Fruit fly (Drosophila melanogaster) whole organism, embryonic: ENCODE results near the gene wapl.

Experiments
- Antp ChIP-seq: fragments of 200-800 bp; sonication (Bioruptor generic); optimal IDR thresholded peaks from 3 replicates; lab custom pipeline; 2016; ENCODE audit warnings: missing biosample characterization, missing genetic modification characterization
- Blimp-1 ChIP-seq: fragments of 200-800 bp; sonication (Bioruptor generic); optimal IDR thresholded peaks from 3 replicates; lab custom pipeline; 2018; ENCODE audit warnings: missing biosample characterization, missing genetic modification characterization, mild to moderate bottlenecking, moderate library complexity, missing genetic modification reagents
- CG11695 ChIP-seq: fragments of 200-800 bp; sonication (Bioruptor generic); IDR thresholded peaks from 3 replicates; pipeline ENCODE4 v1.3.6; 2022; ENCODE audit warnings: missing biosample characterization, missing genetic modification characterization
- CG11696 ChIP-seq: fragments of 200-800 bp; sonication (Bioruptor generic); IDR thresholded peaks from 2 replicates; pipeline ENCODE4 v1.3.6; 2022; ENCODE audit warnings: missing biosample characterization, missing genetic modification characterization
- CG12219 ChIP-seq: fragments of 200-800 bp; sonication (Bioruptor generic); optimal IDR thresholded peaks from 3 replicates; lab custom pipeline; 2018; ENCODE audit warnings: missing biosample characterization, mild to moderate bottlenecking, missing genetic modification characterization
- CG12744 ChIP-seq: fragments of 200-800 bp; sonication (Bioruptor generic); optimal IDR thresholded peaks from 2 replicates; lab custom pipeline; 2016; ENCODE audit warnings: missing biosample characterization, missing genetic modification characterization
- CG12769 ChIP-seq: fragments of 200-800 bp; sonication (Bioruptor generic); optimal IDR thresholded peaks from 2 replicates; lab custom pipeline; 2019; ENCODE audit warnings: missing biosample characterization, mild to moderate bottlenecking, missing genetic modification characterization, moderate library complexity
- CG12942 ChIP-seq: fragments of 200-800 bp; sonication (Bioruptor generic); optimal IDR thresholded peaks from 3 replicates; lab custom pipeline; 2016; ENCODE audit warnings: missing biosample characterization, missing genetic modification characterization
- CG13624 ChIP-seq: fragments of 200-800 bp; sonication (Bioruptor generic); optimal IDR thresholded peaks from 2 replicates; lab custom pipeline; 2016; ENCODE audit warnings: missing biosample characterization, missing genetic modification characterization
- CG15073 ChIP-seq: fragments of 200-800 bp; sonication (Bioruptor generic); optimal IDR thresholded peaks from 2 replicates; lab custom pipeline; 2016; ENCODE audit warnings: missing biosample characterization, missing genetic modification characterization
- CG15696 ChIP-seq: fragments of 200-800 bp; sonication (Bioruptor generic); optimal IDR thresholded peaks from 2 replicates; lab custom pipeline; 2019; ENCODE audit warnings: missing biosample characterization, mild to moderate bottlenecking, missing genetic modification characterization, moderate library complexity
- CG16815 ChIP-seq: fragments of 200-800 bp; sonication (Bioruptor generic); optimal IDR thresholded peaks from 3 replicates; lab custom pipeline; 2017; ENCODE audit warnings: missing biosample characterization, mild to moderate bottlenecking, missing genetic modification characterization
- CG17361 ChIP-seq: fragments of 200-800 bp; sonication (Bioruptor generic); IDR thresholded peaks from 3 replicates; pipeline ENCODE4 v1.3.6; 2022; ENCODE audit warnings: missing biosample characterization, missing genetic modification characterization
- CG17568 ChIP-seq: fragments of 200-800 bp; sonication (Bioruptor generic); optimal IDR thresholded peaks from 2 replicates; lab custom pipeline; 2018; ENCODE audit warnings: missing biosample characterization, mild to moderate bottlenecking, missing genetic modification characterization, moderate library complexity
- CG18599 ChIP-seq: fragments of 200-800 bp; sonication (Bioruptor generic); optimal IDR thresholded peaks from 3 replicates; lab custom pipeline; 2017; ENCODE audit warnings: missing biosample characterization, missing genetic modification characterization, mild to moderate bottlenecking, moderate library complexity, missing genetic modification reagents
- CG2712 ChIP-seq: fragments of 200-800 bp; optimal IDR thresholded peaks from 3 replicates; lab custom pipeline; 2019; ENCODE audit warnings: missing biosample characterization, mild to moderate bottlenecking, missing genetic modification characterization, moderate library complexity
- CG31365 ChIP-seq: fragments of 200-800 bp; sonication (Bioruptor generic); optimal IDR thresholded peaks from 2 replicates; lab custom pipeline; 2018; ENCODE audit warnings: missing biosample characterization, mild to moderate bottlenecking, missing genetic modification characterization
- CG32532 ChIP-seq: fragments of 200-800 bp; sonication (Bioruptor generic); IDR thresholded peaks from 2 replicates; pipeline ENCODE4 v1.3.6; 2022; ENCODE audit warnings: missing biosample characterization, missing genetic modification characterization
- CG6683 ChIP-seq: fragments of 200-800 bp; sonication (Bioruptor generic); optimal IDR thresholded peaks from 2 replicates; lab custom pipeline; 2017; ENCODE audit warnings: missing biosample characterization, mild to moderate bottlenecking, missing genetic modification characterization, missing genetic modification reagents
- CG7556 ChIP-seq: fragments of 200-800 bp; sonication (Bioruptor generic); optimal IDR thresholded peaks from 2 replicates; lab custom pipeline; 2017; ENCODE audit warnings: missing biosample characterization, mild to moderate bottlenecking, missing genetic modification characterization
- CG8290 ChIP-seq, 3 experiments: fragments of 200-800 bp; sonication (Bioruptor generic); optimal IDR thresholded peaks; 2 replicates each; lab custom pipeline; 2016 to 2019; ENCODE audit warnings: missing biosample characterization in 3 of 3, missing genetic modification characterization in 3 of 3, mild to moderate bottlenecking in 2 of 3, moderate library complexity in 1 of 3
- CG9817 ChIP-seq: fragments of 200-800 bp; sonication (Bioruptor generic); optimal IDR thresholded peaks from 2 replicates; lab custom pipeline; 2018; ENCODE audit warnings: missing biosample characterization, mild to moderate bottlenecking, missing genetic modification characterization, moderate library complexity
- CHES-1-like ChIP-seq: fragments of 200-800 bp; sonication (Bioruptor generic); optimal IDR thresholded peaks from 2 replicates; lab custom pipeline; 2016; ENCODE audit warnings: missing biosample characterization, missing genetic modification characterization
- Dll ChIP-seq: fragments of 200-800 bp; sonication (Bioruptor generic); IDR thresholded peaks from 4 replicates; pipeline ENCODE4 v1.3.6; 2022; ENCODE audit warnings: missing biosample characterization, missing genetic modification characterization; ENCODE audit not compliant: partially characterized antibody
- Doc3 ChIP-seq: fragments of 200-800 bp; sonication (Bioruptor generic); IDR thresholded peaks from 3 replicates; pipeline ENCODE4 v1.3.6; 2022; ENCODE audit warnings: missing biosample characterization, missing genetic modification characterization; ENCODE audit not compliant: partially characterized antibody
- Dp ChIP-seq: fragments of 200-800 bp; sonication (Bioruptor generic); optimal IDR thresholded peaks from 2 replicates; lab custom pipeline; 2018; ENCODE audit warnings: missing biosample characterization, mild to moderate bottlenecking, missing genetic modification characterization, moderate library complexity
- Ets65A ChIP-seq: fragments of 200-800 bp; sonication (Bioruptor generic); peaks from one replicate; lab custom pipeline; 2016; ENCODE audit warnings: missing biosample characterization, missing genetic modification characterization
- Fer3 ChIP-seq: fragments of 200-800 bp; sonication (Bioruptor generic); optimal IDR thresholded peaks from 2 replicates; lab custom pipeline; 2018; ENCODE audit warnings: missing biosample characterization, mild to moderate bottlenecking, missing genetic modification characterization, moderate library complexity
- Gug ChIP-seq: fragments of 200-800 bp; sonication (Bioruptor generic); IDR thresholded peaks from 4 replicates; pipeline ENCODE4 v1.3.6; 2022; ENCODE audit warnings: missing biosample characterization, missing genetic modification characterization
- MESR4 ChIP-seq: fragments of 200-800 bp; sonication (Bioruptor generic); optimal IDR thresholded peaks from 2 replicates; lab custom pipeline; 2018; ENCODE audit warnings: missing biosample characterization, mild to moderate bottlenecking, missing genetic modification characterization, moderate library complexity
- NFAT ChIP-seq: fragments of 200-800 bp; sonication (Bioruptor generic); IDR thresholded peaks from 2 replicates; pipeline ENCODE4 v1.3.6; 2022; ENCODE audit warnings: missing biosample characterization, missing genetic modification characterization
- Pdp1 ChIP-seq, 2 experiments: fragments of 200-800 bp; sonication (Bioruptor generic); optimal IDR thresholded peaks; 3 replicates each; lab custom pipeline; 2016; ENCODE audit warnings: missing biosample characterization in 2 of 2, missing genetic modification characterization in 2 of 2, mild to moderate bottlenecking in 1 of 2, moderate library complexity in 1 of 2
- Ptx1 ChIP-seq: fragments of 200-800 bp; sonication (Bioruptor generic); IDR thresholded peaks from 2 replicates; pipeline ENCODE4 v1.3.6; 2022; ENCODE audit warnings: missing biosample characterization, missing genetic modification characterization
- Six4 ChIP-seq: fragments of 200-800 bp; sonication (Bioruptor generic); optimal IDR thresholded peaks from 2 replicates; lab custom pipeline; 2016; ENCODE audit warnings: missing biosample characterization, missing genetic modification characterization
- Stat92E ChIP-seq, 3 experiments: fragments of >200 bp in 2 of 3; fragments of 200-800 bp in 1 of 3; sonication (Bioruptor generic) in 1 of 3; optimal IDR thresholded peaks; 2 replicates each; lab custom pipeline; 2017 to 2019; ENCODE audit warnings: missing biosample characterization in 3 of 3, missing genetic modification characterization in 3 of 3, mild to moderate bottlenecking in 1 of 3, moderate library complexity in 1 of 3
- ase ChIP-seq: fragments of 200-800 bp; sonication (Bioruptor generic); IDR thresholded peaks from 3 replicates; pipeline ENCODE4 v1.3.6; 2022; ENCODE audit warnings: missing biosample characterization, missing genetic modification characterization
- bsh ChIP-seq, 2 experiments: fragments of 200-800 bp; sonication (Bioruptor generic); optimal IDR thresholded peaks; 2 replicates each; lab custom pipeline; 2017 to 2018; ENCODE audit warnings: mild to moderate bottlenecking in 2 of 2, missing biosample characterization in 2 of 2, missing genetic modification characterization in 2 of 2, moderate library complexity in 1 of 2
- ci ChIP-seq: fragments of 200-800 bp; sonication (Bioruptor generic); IDR thresholded peaks from 3 replicates; pipeline ENCODE4 v1.3.6; 2022; ENCODE audit warnings: missing biosample characterization, missing genetic modification characterization
- crc ChIP-seq: fragments of 200-800 bp; sonication (Bioruptor generic); optimal IDR thresholded peaks from 2 replicates; lab custom pipeline; 2016; ENCODE audit warnings: missing biosample characterization, missing genetic modification characterization
- gcm ChIP-seq: fragments of 200-800 bp; sonication (Bioruptor generic); optimal IDR thresholded peaks from 2 replicates; lab custom pipeline; 2019; ENCODE audit warnings: missing biosample characterization, mild to moderate bottlenecking, missing genetic modification characterization, moderate library complexity
- hb ChIP-seq: fragments of 200-800 bp; sonication (Bioruptor generic); IDR thresholded peaks from 3 replicates; pipeline ENCODE4 v1.3.6; 2022; ENCODE audit warnings: missing biosample characterization, missing genetic modification characterization; ENCODE audit not compliant: partially characterized antibody
- ken ChIP-seq: fragments of 200-800 bp; sonication (Bioruptor generic); IDR thresholded peaks from 3 replicates; pipeline ENCODE4 v1.3.6; 2022; ENCODE audit warnings: missing biosample characterization, missing genetic modification characterization
- kni ChIP-seq: fragments of 200-800 bp; sonication (Bioruptor generic); optimal IDR thresholded peaks from 3 replicates; lab custom pipeline; 2017; ENCODE audit warnings: mild to moderate bottlenecking, missing biosample characterization, missing genetic modification reagents, missing genetic modification characterization
- maf-S ChIP-seq: fragments of 200-800 bp; sonication (Bioruptor generic); optimal IDR thresholded peaks from 2 replicates; lab custom pipeline; 2016; ENCODE audit warnings: missing biosample characterization, missing genetic modification characterization
- org-1 ChIP-seq: fragments of 200-800 bp; sonication (Bioruptor generic); optimal IDR thresholded peaks from 2 replicates; lab custom pipeline; 2017; ENCODE audit warnings: missing biosample characterization, missing genetic modification characterization
- otp ChIP-seq: fragments of 200-800 bp; sonication (Bioruptor generic); IDR thresholded peaks from 3 replicates; pipeline ENCODE4, ENCODE4 v1.3.6; 2022; ENCODE audit warnings: missing biosample characterization, missing genetic modification characterization
- pros ChIP-seq: fragments of 200-800 bp; sonication (Bioruptor generic); optimal IDR thresholded peaks from 3 replicates; lab custom pipeline; 2019; ENCODE audit warnings: missing biosample characterization, mild to moderate bottlenecking, missing genetic modification characterization, moderate library complexity
- seq ChIP-seq: fragments of 200-800 bp; sonication (Bioruptor generic); IDR thresholded peaks from 2 replicates; pipeline ENCODE4 v1.3.6; 2022; ENCODE audit warnings: missing biosample characterization, missing genetic modification characterization
- sqz ChIP-seq: fragments of 200-800 bp; sonication (Bioruptor generic); optimal IDR thresholded peaks from 3 replicates; lab custom pipeline; 2018; ENCODE audit warnings: missing biosample characterization, mild to moderate bottlenecking, missing genetic modification characterization
- tup ChIP-seq: fragments of 200-800 bp; sonication (Bioruptor generic); optimal IDR thresholded peaks from 2 replicates; lab custom pipeline; 2016; ENCODE audit warnings: missing biosample characterization, mild to moderate bottlenecking, missing genetic modification characterization, moderate library complexity

The wapl gene

DNA sequence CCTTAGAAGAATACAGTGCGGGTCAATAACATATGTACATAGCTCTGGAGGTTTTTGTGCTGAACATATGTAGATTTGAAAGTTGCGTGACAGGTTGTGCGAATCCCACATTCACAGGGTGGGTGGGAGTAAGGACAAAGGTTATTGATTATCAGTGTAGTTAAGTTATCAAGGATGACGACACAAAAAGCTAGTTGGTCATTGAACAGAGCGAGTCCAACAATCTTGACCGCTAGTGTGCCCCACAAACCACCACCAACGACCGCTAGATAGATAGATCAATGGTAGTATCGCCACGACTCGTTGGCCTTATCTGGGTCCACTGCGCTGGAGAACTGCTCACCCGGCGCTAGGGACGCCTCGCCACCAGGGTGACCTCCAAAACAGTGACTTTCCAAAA, 12.2 kb downstream of the wapl start (continued):
- TF ChIP-seq Stat92E (GFP tag; optimal IDR thresholded peaks at IDR 0.05; lab: Kevin White, UChicago) (no peak), CG12942 (no peak), gcm (GFP tag; lab: Kevin White, UChicago) (no peak), CG8290 (GFP tag; optimal IDR thresholded peaks at IDR 0.05; lab: Kevin White, UChicago) (no peak), CG8290 (tag; optimal IDR thresholded peaks at IDR 0.05; lab: Kevin White, UChicago) (peak in 1 of 2 experiments; percentile 58), ase (GFP tag; lab: Robert Waterston, UW) (no peak), CG7556 (no peak), Six4 (GFP tag; lab: Kevin White, UChicago) (no peak), Doc3 (no peak), sqz (GFP tag; lab: Kevin White, UChicago) (no peak), Dll (no peak), ken (no peak), Gug (GFP tag; lab: Robert Waterston, UW) (no peak), kni (GFP tag; lab: Kevin White, UChicago) (no peak), Ets65A (GFP tag; lab: Kevin White, UChicago) (no peak), seq (GFP tag; lab: Robert Waterston, UW) (no peak), CG12744 (GFP tag; lab: Kevin White, UChicago) (no peak), MESR4 (GFP tag; lab: Kevin White, UChicago) (no peak), crc (GFP tag; lab: Kevin White, UChicago) (no peak), CG6683 (no peak), CG15696 (tag; lab: Kevin White, UChicago) (peak; percentile 26), pros (GFP tag; lab: Kevin White, UChicago) (no peak), hb (GFP tag; lab: Robert Waterston, UW) (no peak), Dp (GFP tag; lab: Kevin White, UChicago) (no peak), Ptx1 (GFP tag; lab: Robert Waterston, UW) (peak; percentile 30; the same call in 1 of the 2 replicates), CG11696 (GFP tag; lab: Robert Waterston, UW) (peak; percentile 82), CG16815 (GFP tag; lab: Kevin White, UChicago) (no peak), CG17361 (GFP tag; lab: Robert Waterston, UW) (no peak), CG13624 (GFP tag; lab: Kevin White, UChicago) (no peak), CG11695 (GFP tag; lab: Robert Waterston, UW) (0 out of 3 replicates have a peak, but pooled peaks have one; percentile 24), otp (GFP tag; lab: Robert Waterston, UW) (no peak), CG9817 (tag; lab: Kevin White, UChicago) (no peak), Pdp1 (GFP tag; optimal IDR thresholded peaks at IDR 0.05; lab: Kevin White, UChicago) (no peak), Antp (peak; percentile 16), Blimp-1 (no peak), CG15073 (GFP tag; lab: Kevin White, UChicago) (peak; percentile 81), maf-S (GFP tag; lab: Kevin White, UChicago) (no peak), CG2712 (no peak), bsh (GFP tag; optimal IDR thresholded peaks at IDR 0.05; lab: Kevin White, UChicago) (peak in 1 of 2 experiments; percentile 26), CG18599 (GFP tag; lab: Kevin White, UChicago) (peak; percentile 37), CG12769 (tag; lab: Kevin White, UChicago) (peak; percentile 5), CG32532 (peak; percentile 11; the same call in 1 of the 2 replicates), CG12219 (GFP tag; lab: Kevin White, UChicago) (peak; percentile 7), NFAT (GFP tag; lab: Robert Waterston, UW) (no peak), Fer3 (tag; lab: Kevin White, UChicago) (peak; percentile 10), CG31365 (tag; lab: Kevin White, UChicago) (peak; percentile 17), CHES-1-like (GFP tag; lab: Kevin White, UChicago) (no peak), org-1 (GFP tag; lab: Kevin White, UChicago) (peak; percentile 1), tup (GFP tag; lab: Kevin White, UChicago) (no peak), ci (GFP tag; lab: Robert Waterston, UW) (0 out of 3 replicates have a peak, but pooled peaks have one; percentile 46), CG17568 (no peak)
